Fruit fly (Drosophila melanogaster) whole organism, prepupa: ENCODE results near the gene CG44774.

Experiments
- Blimp-1 ChIP-seq: fragments of 200-800 bp; sonication (Bioruptor generic); optimal IDR thresholded peaks from 3 replicates; lab custom pipeline; 2017; ENCODE audit warnings: missing biosample characterization, missing genetic modification characterization, mild to moderate bottlenecking, moderate library complexity, missing genetic modification reagents
- CG10631 ChIP-seq: fragments of 200-800 bp; sonication (Bioruptor generic); optimal IDR thresholded peaks from 2 replicates; lab custom pipeline; 2016; ENCODE audit warnings: missing biosample characterization, missing genetic modification characterization
- CG10669 ChIP-seq: fragments of 200-800 bp; sonication (Bioruptor generic); optimal IDR thresholded peaks from 3 replicates; lab custom pipeline; 2018; ENCODE audit warnings: missing biosample characterization, mild to moderate bottlenecking, missing genetic modification characterization, moderate library complexity
- CG11762 ChIP-seq: fragments of 200-800 bp; sonication (Bioruptor generic); optimal IDR thresholded peaks from 3 replicates; lab custom pipeline; 2016; ENCODE audit warnings: missing biosample characterization, missing genetic modification characterization; ENCODE audit not compliant: insufficient read depth
- CG15336 ChIP-seq: fragments of 200-800 bp; sonication (Bioruptor generic); IDR thresholded peaks from 2 replicates; pipeline ENCODE4 v1.3.6; 2022; ENCODE audit warnings: missing biosample characterization, missing genetic modification characterization
- CG31627 ChIP-seq: fragments of 200-800 bp; sonication (Bioruptor generic); optimal IDR thresholded peaks from 3 replicates; lab custom pipeline; 2016; ENCODE audit warnings: missing biosample characterization, missing genetic modification characterization
- CG32006 ChIP-seq: fragments of 200-800 bp; sonication (Bioruptor generic); optimal IDR thresholded peaks from 3 replicates; lab custom pipeline; 2017; ENCODE audit warnings: missing biosample characterization, mild to moderate bottlenecking, missing genetic modification characterization
- CG34406 ChIP-seq: fragments of 200-800 bp; sonication (Bioruptor generic); optimal IDR thresholded peaks from 3 replicates; lab custom pipeline; 2016; ENCODE audit warnings: missing biosample characterization, missing genetic modification characterization
- CG3919 ChIP-seq: fragments of 200-800 bp; sonication (Bioruptor generic); optimal IDR thresholded peaks from 3 replicates; lab custom pipeline; 2016; ENCODE audit warnings: missing biosample characterization, missing genetic modification characterization
- CG4318 ChIP-seq: fragments of 200-800 bp; sonication (Bioruptor generic); optimal IDR thresholded peaks from 3 replicates; lab custom pipeline; 2017; ENCODE audit warnings: missing biosample characterization, mild to moderate bottlenecking, missing genetic modification characterization
- CG6163 ChIP-seq: fragments of 200-800 bp; sonication (Bioruptor generic); IDR thresholded peaks from 3 replicates; pipeline ENCODE4 v1.3.6; 2022; ENCODE audit warnings: missing biosample characterization, missing genetic modification characterization
- CG6276 ChIP-seq: fragments of 200-800 bp; sonication (Bioruptor generic); optimal IDR thresholded peaks from 2 replicates; lab custom pipeline; 2017; ENCODE audit warnings: missing biosample characterization, mild to moderate bottlenecking, missing genetic modification characterization
- CG6854 ChIP-seq: fragments of 200-800 bp; sonication (Bioruptor generic); optimal IDR thresholded peaks from 2 replicates; lab custom pipeline; 2017; ENCODE audit warnings: missing biosample characterization, mild to moderate bottlenecking, missing genetic modification characterization
- CG8119 ChIP-seq: fragments of 200-800 bp; sonication (Bioruptor generic); IDR thresholded peaks from 3 replicates; pipeline ENCODE4 v1.3.6; 2022; ENCODE audit warnings: missing biosample characterization, missing genetic modification characterization
- CG8319 ChIP-seq: fragments of 200-800 bp; sonication (Bioruptor generic); optimal IDR thresholded peaks from 3 replicates; lab custom pipeline; 2016; ENCODE audit warnings: missing biosample characterization, missing genetic modification characterization
- CG8632 ChIP-seq: fragments of 200-800 bp; sonication (Bioruptor generic); optimal IDR thresholded peaks from 3 replicates; lab custom pipeline; 2016; ENCODE audit warnings: missing biosample characterization, missing genetic modification characterization
- CG9139 ChIP-seq: fragments of 200-800 bp; sonication (Bioruptor generic); optimal IDR thresholded peaks from 3 replicates; lab custom pipeline; 2017; ENCODE audit warnings: missing biosample characterization, mild to moderate bottlenecking, missing genetic modification characterization
- Eip75B ChIP-seq: fragments of 200-800 bp; sonication (Bioruptor generic); optimal IDR thresholded peaks from 3 replicates; lab custom pipeline; 2016; ENCODE audit warnings: missing biosample characterization, missing genetic modification characterization
- Eip78C ChIP-seq: fragments of 200-800 bp; sonication (Bioruptor generic); peaks from one replicate; lab custom pipeline; 2016; ENCODE audit warnings: missing biosample characterization, missing genetic modification characterization
- Eip93F ChIP-seq: fragments of 200-800 bp; sonication (Bioruptor generic); optimal IDR thresholded peaks from 2 replicates; lab custom pipeline; 2016; ENCODE audit warnings: missing biosample characterization, mild to moderate bottlenecking, missing genetic modification characterization
- Ets21C ChIP-seq: fragments of 200-800 bp; sonication (Bioruptor generic); optimal IDR thresholded peaks from 3 replicates; lab custom pipeline; 2016; ENCODE audit warnings: missing biosample characterization, missing genetic modification characterization
- Gug ChIP-seq: fragments of 200-800 bp; sonication (Bioruptor generic); IDR thresholded peaks from 2 replicates; pipeline ENCODE4 v1.3.6; 2022; ENCODE audit warnings: missing biosample characterization, missing genetic modification characterization
- Hr39 ChIP-seq: fragments of 200-800 bp; sonication (Bioruptor generic); optimal IDR thresholded peaks from 2 replicates; lab custom pipeline; 2016; ENCODE audit warnings: missing biosample characterization, missing genetic modification characterization
- Hr4 ChIP-seq: fragments of 200-800 bp; sonication (Bioruptor generic); optimal IDR thresholded peaks from 3 replicates; lab custom pipeline; 2016; ENCODE audit warnings: missing biosample characterization, missing genetic modification characterization
- Met ChIP-seq: fragments of 200-800 bp; sonication (Bioruptor generic); optimal IDR thresholded peaks from 3 replicates; lab custom pipeline; 2016; ENCODE audit warnings: missing biosample characterization, missing genetic modification characterization
- OdsH ChIP-seq: fragments of 200-800 bp; sonication (Bioruptor generic); optimal IDR thresholded peaks from 3 replicates; lab custom pipeline; 2016; ENCODE audit warnings: missing biosample characterization, missing genetic modification characterization
- Smox ChIP-seq: fragments of 200-800 bp; sonication (Bioruptor generic); optimal IDR thresholded peaks from 3 replicates; lab custom pipeline; 2016; ENCODE audit warnings: missing biosample characterization, missing genetic modification characterization
- Sox102F ChIP-seq: fragments of 200-800 bp; sonication (Bioruptor generic); optimal IDR thresholded peaks from 2 replicates; lab custom pipeline; 2016; ENCODE audit warnings: missing biosample characterization, mild to moderate bottlenecking, missing genetic modification characterization
- Sox14 ChIP-seq: fragments of 200-800 bp; sonication (Bioruptor generic); optimal IDR thresholded peaks from 3 replicates; lab custom pipeline; 2016; ENCODE audit warnings: missing biosample characterization, missing genetic modification characterization
- Sox15 ChIP-seq: fragments of 200-800 bp; sonication (Bioruptor generic); optimal IDR thresholded peaks from 3 replicates; lab custom pipeline; 2016; ENCODE audit warnings: missing biosample characterization, missing genetic modification characterization
- achi ChIP-seq: fragments of 200-800 bp; sonication (Bioruptor generic); optimal IDR thresholded peaks from 3 replicates; lab custom pipeline; 2016; ENCODE audit warnings: missing biosample characterization, missing genetic modification characterization
- dac ChIP-seq: fragments of 200-800 bp; sonication (Bioruptor generic); optimal IDR thresholded peaks from 2 replicates; lab custom pipeline; 2017; ENCODE audit warnings: missing biosample characterization, mild to moderate bottlenecking, missing genetic modification characterization
- dsx ChIP-seq: fragments of 200-800 bp; optimal IDR thresholded peaks from 3 replicates; lab custom pipeline; 2019; ENCODE audit warnings: missing biosample characterization, mild to moderate bottlenecking, missing genetic modification characterization, moderate library complexity; ENCODE audit not compliant: poor library complexity, severe bottlenecking
- eg ChIP-seq: fragments of 200-800 bp; sonication (Bioruptor generic); IDR thresholded peaks from 3 replicates; pipeline ENCODE4 v1.3.6; 2022; ENCODE audit warnings: missing biosample characterization, missing genetic modification characterization
- esn ChIP-seq: fragments of 200-800 bp; sonication (Bioruptor generic); optimal IDR thresholded peaks from 2 replicates; lab custom pipeline; 2016; ENCODE audit warnings: missing biosample characterization, mild to moderate bottlenecking, missing genetic modification characterization, moderate library complexity
- fd85E ChIP-seq: fragments of 200-800 bp; sonication (Bioruptor generic); optimal IDR thresholded peaks from 3 replicates; lab custom pipeline; 2016; ENCODE audit warnings: missing biosample characterization, missing genetic modification characterization
- fkh ChIP-seq: fragments of 200-800 bp; sonication (Bioruptor generic); optimal IDR thresholded peaks from 3 replicates; lab custom pipeline; 2017; ENCODE audit warnings: missing biosample characterization, mild to moderate bottlenecking, missing genetic modification characterization, moderate library complexity
- lz ChIP-seq: fragments of 200-800 bp; sonication (Bioruptor generic); optimal IDR thresholded peaks from 3 replicates; lab custom pipeline; 2016; ENCODE audit warnings: missing biosample characterization, missing genetic modification characterization
- net ChIP-seq: fragments of 200-800 bp; sonication (Bioruptor generic); optimal IDR thresholded peaks from 3 replicates; lab custom pipeline; 2016; ENCODE audit warnings: missing biosample characterization, missing genetic modification characterization
- pdm3 ChIP-seq: fragments of 200-800 bp; sonication (Bioruptor generic); optimal IDR thresholded peaks from 3 replicates; lab custom pipeline; 2016; ENCODE audit warnings: missing biosample characterization, missing genetic modification characterization
- ss ChIP-seq, 2 experiments: fragments of 200-800 bp; sonication (Bioruptor generic); optimal IDR thresholded peaks; 2 replicates in 1 of 2; 3 replicates in 1 of 2; lab custom pipeline; 2017 to 2018; ENCODE audit warnings: mild to moderate bottlenecking in 2 of 2, missing biosample characterization in 2 of 2, missing genetic modification characterization in 2 of 2, moderate library complexity in 1 of 2
- vri ChIP-seq: fragments of 200-800 bp; sonication (Bioruptor generic); optimal IDR thresholded peaks from 3 replicates; lab custom pipeline; 2016; ENCODE audit warnings: missing biosample characterization, mild to moderate bottlenecking, missing genetic modification characterization

The CG44774 gene

dm6 chrX:4938072-4938336 lies at the start of gene CG44774:
TSS of gene CG44774 (minus strand) at chrX:4938105.
- TF ChIP-seq Smox (GFP tag; lab: Kevin White, UChicago): no peak
- no peak for TF ChIP-seq Eip93F (GFP tag; lab: Kevin White, UChicago)
- no peak for TF ChIP-seq CG10669
- no peak for TF ChIP-seq CG3919 (GFP tag; lab: Kevin White, UChicago)

DNA sequence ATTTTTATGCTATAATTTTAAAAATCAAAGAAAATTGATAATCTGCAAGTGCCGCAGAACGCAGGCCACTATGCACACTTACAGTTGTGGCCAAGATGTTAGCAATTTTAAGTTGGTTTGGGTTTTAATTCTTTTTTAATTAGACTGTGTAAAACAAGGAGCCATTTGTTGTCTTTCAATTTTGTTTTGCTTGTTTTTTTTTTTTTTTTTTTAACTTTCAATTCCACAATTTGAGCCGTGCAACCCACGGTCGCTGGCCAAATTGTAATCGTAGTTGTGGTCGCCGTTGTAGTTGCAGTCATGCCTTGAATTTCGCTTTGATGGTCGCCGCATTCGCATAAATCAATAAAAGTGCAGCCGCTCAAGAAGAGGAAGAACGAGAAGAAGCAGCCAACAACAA lies 47.5 kb upstream of the CG44774 start:
- TF ChIP-seq pdm3 (GFP tag; lab: Kevin White, UChicago) (peak; percentile 19), achi (GFP tag; lab: Kevin White, UChicago) (no peak), CG32006 (GFP tag; lab: Kevin White, UChicago) (peak; percentile 25), Hr4 (GFP tag; lab: Kevin White, UChicago) (peak; percentile 5), CG8119 (GFP tag; lab: Robert Waterston, UW) (0 out of 3 replicates have a peak, but pooled peaks have one; percentile 35), CG15336 (peak; percentile 47; the same call in 1 of the 2 replicates), CG3919 (GFP tag; lab: Kevin White, UChicago) (no peak), CG11762 (GFP tag; lab: Kevin White, UChicago) (no peak), Gug (no peak), Eip78C (GFP tag; lab: Kevin White, UChicago) (peak; percentile 57), eg (GFP tag; lab: Robert Waterston, UW) (peak; percentile 53; the same call in 2 of the 3 replicates)

dm6 chrX:4983218-4983617 lies 45.3 kb upstream of the CG44774 start:
- no peak for TF ChIP-seq CG34406 (GFP tag; lab: Kevin White, UChicago)
- no peak for TF ChIP-seq vri (GFP tag; lab: Kevin White, UChicago)
- peak; percentile 47 for TF ChIP-seq Hr4 (GFP tag; lab: Kevin White, UChicago)
- peak; percentile 14 for TF ChIP-seq CG6276
- TF ChIP-seq Eip78C (GFP tag; lab: Kevin White, UChicago): peak; percentile 60
- TF ChIP-seq CG15336: peak; percentile 37; the same call in 1 of the 2 replicates
- no peak for TF ChIP-seq CG10631
- peak; percentile 56 for TF ChIP-seq CG32006 (GFP tag; lab: Kevin White, UChicago)
- peak; percentile 45; the same call in 1 of the 3 replicates for TF ChIP-seq eg (GFP tag; lab: Robert Waterston, UW)

- TF ChIP-seq CG8319 (GFP tag; lab: Kevin White, UChicago) (no peak), CG6854 (GFP tag; lab: Kevin White, UChicago) (no peak), vri (GFP tag; lab: Kevin White, UChicago) (no peak), Sox15 (GFP tag; lab: Kevin White, UChicago) (no peak), achi (GFP tag; lab: Kevin White, UChicago) (peak; percentile 4), CG11762 (GFP tag; lab: Kevin White, UChicago) (no peak), CG10669 (no peak), fkh (no peak), CG6163 (0 out of 3 replicates have a peak, but pooled peaks have one; percentile 10), Ets21C (no peak), CG6276 (peak; percentile 28), CG15336 (peak; percentile 54), CG9139 (GFP tag; lab: Kevin White, UChicago) (no peak), Hr4 (GFP tag; lab: Kevin White, UChicago) (peak; percentile 51), Blimp-1 (GFP tag; lab: Kevin White, UChicago) (no peak), Sox14 (GFP tag; lab: Kevin White, UChicago) (no peak), pdm3 (GFP tag; lab: Kevin White, UChicago) (no peak), Hr39 (GFP tag; lab: Kevin White, UChicago) (no peak), Eip78C (GFP tag; lab: Kevin White, UChicago) (peak; percentile 21), CG31627 (GFP tag; lab: Kevin White, UChicago) (no peak), dsx (no peak), net (GFP tag; lab: Kevin White, UChicago) (no peak), fd85E (GFP tag; lab: Kevin White, UChicago) (no peak), CG4318 (GFP tag; lab: Kevin White, UChicago) (peak; percentile 27), CG32006 (GFP tag; lab: Kevin White, UChicago) (peak; percentile 72), OdsH (no peak), ss (GFP tag; optimal IDR thresholded peaks at IDR 0.05; lab: Kevin White, UChicago) (no peak), CG8632 (GFP tag; lab: Kevin White, UChicago) (no peak), Met (no peak), Eip75B (GFP tag; lab: Kevin White, UChicago) (no peak), CG8119 (GFP tag; lab: Robert Waterston, UW) (peak; percentile 56; the same call in 2 of the 3 replicates), CG34406 (GFP tag; lab: Kevin White, UChicago) (no peak), dac (GFP tag; lab: Kevin White, UChicago) (peak; percentile 46), esn (GFP tag; lab: Kevin White, UChicago) (no peak), Sox102F (no peak), lz (GFP tag; lab: Kevin White, UChicago) (no peak), eg (GFP tag; lab: Robert Waterston, UW) (no peak), Gug (no peak)
These were observed 44.5 kb upstream of the CG44774 start for dm6 chrX:4982430-4982829.
